Fruit fly (Drosophila melanogaster) whole organism, pupa: ENCODE results near the gene Nos.

Source experiments
- CG10348 ChIP-seq: fragments of 200-800 bp; sonication (Bioruptor generic); IDR thresholded peaks from 2 replicates; pipeline ENCODE4 v1.3.6; 2022; ENCODE audit warnings: missing biosample characterization, missing genetic modification characterization
- CG12605 ChIP-seq: fragments of 200-800 bp; sonication (Bioruptor generic); IDR thresholded peaks from 2 replicates; pipeline ENCODE4 v1.3.6; 2022; ENCODE audit warnings: missing biosample characterization, missing genetic modification characterization
- CG13204 ChIP-seq: fragments of 200-800 bp; sonication (Bioruptor generic); optimal IDR thresholded peaks from 2 replicates; lab custom pipeline; 2018; ENCODE audit warnings: missing biosample characterization, mild to moderate bottlenecking, missing genetic modification characterization, moderate library complexity
- CG14655 ChIP-seq: fragments of 200-800 bp; sonication (Bioruptor generic); optimal IDR thresholded peaks from 3 replicates; lab custom pipeline; 2017; ENCODE audit warnings: mild to moderate bottlenecking, missing biosample characterization, missing genetic modification reagents, missing genetic modification characterization
- CG15710 ChIP-seq: fragments of 200-800 bp; sonication (Bioruptor generic); optimal IDR thresholded peaks from 2 replicates; lab custom pipeline; 2018; ENCODE audit warnings: missing biosample characterization, mild to moderate bottlenecking, missing genetic modification characterization, moderate library complexity
- CG17806 ChIP-seq: fragments of 200-800 bp; sonication (Bioruptor generic); optimal IDR thresholded peaks from 2 replicates; lab custom pipeline; 2018; ENCODE audit warnings: missing biosample characterization, mild to moderate bottlenecking, missing genetic modification characterization, moderate library complexity
- CG32121 ChIP-seq: fragments of 200-800 bp; sonication (Bioruptor generic); IDR thresholded peaks from 2 replicates; pipeline ENCODE4 v1.3.6; 2022; ENCODE audit warnings: missing biosample characterization, missing genetic modification characterization
- CG34367 ChIP-seq: fragments of 200-800 bp; sonication (Bioruptor generic); optimal IDR thresholded peaks from 2 replicates; lab custom pipeline; 2018; ENCODE audit warnings: missing biosample characterization, mild to moderate bottlenecking, missing genetic modification characterization
- CG4496 ChIP-seq: fragments of 200-800 bp; sonication (Bioruptor generic); IDR thresholded peaks from 3 replicates; pipeline ENCODE4 v1.3.6; 2022; ENCODE audit warnings: missing biosample characterization, missing genetic modification characterization
- CG8159 ChIP-seq: fragments of 200-800 bp; sonication (Bioruptor generic); optimal IDR thresholded peaks from 3 replicates; lab custom pipeline; 2018; ENCODE audit warnings: missing biosample characterization, mild to moderate bottlenecking, missing genetic modification characterization, moderate library complexity
- CG8301 ChIP-seq: fragments of 200-800 bp; sonication (Bioruptor generic); optimal IDR thresholded peaks from 2 replicates; lab custom pipeline; 2018; ENCODE audit warnings: missing biosample characterization, mild to moderate bottlenecking, missing genetic modification characterization
- CG9948 ChIP-seq: fragments of 200-800 bp; sonication (Bioruptor generic); optimal IDR thresholded peaks from 2 replicates; lab custom pipeline; 2018; ENCODE audit warnings: missing biosample characterization, mild to moderate bottlenecking, missing genetic modification characterization, moderate library complexity
- D1 ChIP-seq: fragments of 200-800 bp; sonication (Bioruptor generic); optimal IDR thresholded peaks from 2 replicates; lab custom pipeline; 2018; ENCODE audit warnings: missing biosample characterization, mild to moderate bottlenecking, missing genetic modification characterization, moderate library complexity
- EcR ChIP-seq: fragments of 200-800 bp; sonication (Bioruptor generic); optimal IDR thresholded peaks from 3 replicates; lab custom pipeline; 2019; ENCODE audit warnings: missing biosample characterization, missing genetic modification characterization, mild to moderate bottlenecking, moderate library complexity, missing genetic modification reagents
- Ets98B ChIP-seq: fragments of 200-800 bp; sonication (Bioruptor generic); IDR thresholded peaks from 2 replicates; pipeline ENCODE4 v1.3.6; 2022; ENCODE audit warnings: missing biosample characterization, missing genetic modification characterization
- Pif1A ChIP-seq: fragments of 200-800 bp; sonication (Bioruptor generic); optimal IDR thresholded peaks from 3 replicates; lab custom pipeline; 2016; ENCODE audit warnings: missing biosample characterization, missing genetic modification characterization
- Pif1B ChIP-seq: fragments of 200-800 bp; sonication (Bioruptor generic); optimal IDR thresholded peaks from 3 replicates; lab custom pipeline; 2016; ENCODE audit warnings: missing biosample characterization, missing genetic modification characterization
- Snoo ChIP-seq: fragments of 200-800 bp; sonication (Bioruptor generic); optimal IDR thresholded peaks from 3 replicates; lab custom pipeline; 2017; ENCODE audit warnings: missing biosample characterization, mild to moderate bottlenecking, missing genetic modification characterization, inconsistent platforms
- fd96Ca ChIP-seq: fragments of 200-800 bp; sonication (Bioruptor generic); IDR thresholded peaks from 3 replicates; pipeline ENCODE4 v1.3.6; 2022; ENCODE audit warnings: missing biosample characterization, missing genetic modification characterization
- gl ChIP-seq: fragments of 200-800 bp; sonication (Bioruptor generic); optimal IDR thresholded peaks from 2 replicates; lab custom pipeline; 2018; ENCODE audit warnings: missing biosample characterization, mild to moderate bottlenecking, missing genetic modification characterization
- rn ChIP-seq: fragments of 200-800 bp; sonication (Bioruptor generic); IDR thresholded peaks from 2 replicates; pipeline ENCODE4 v1.3.6; 2022; ENCODE audit warnings: missing biosample characterization, missing genetic modification characterization

Gene Nos

DNA sequence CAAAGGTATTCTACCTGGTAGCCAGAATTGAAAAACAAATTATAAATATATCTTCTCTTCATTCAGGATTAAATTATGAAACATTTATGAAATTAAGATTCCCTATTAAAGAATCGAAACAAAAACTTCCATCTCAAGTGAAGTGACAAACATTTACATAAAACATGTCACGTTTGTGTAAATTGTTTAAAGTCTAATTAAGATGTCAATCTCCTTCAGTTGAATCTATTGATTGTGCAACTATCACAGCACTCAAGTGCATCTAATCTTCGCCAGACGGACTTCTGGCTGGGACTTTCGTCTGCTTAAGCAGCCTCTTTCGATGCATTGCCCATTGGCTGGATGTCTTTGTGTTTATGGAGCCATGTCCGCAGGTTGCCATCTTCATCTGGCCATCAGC, 45.2 kb downstream of the Nos start:
- TF ChIP-seq CG34367 (tag; lab: Kevin White, UChicago) = no peak
- peak; percentile 46 for TF ChIP-seq CG9948 (tag; lab: Kevin White, UChicago)
- TF ChIP-seq CG14655 (GFP tag; lab: Kevin White, UChicago) = peak; percentile 53

DNA sequence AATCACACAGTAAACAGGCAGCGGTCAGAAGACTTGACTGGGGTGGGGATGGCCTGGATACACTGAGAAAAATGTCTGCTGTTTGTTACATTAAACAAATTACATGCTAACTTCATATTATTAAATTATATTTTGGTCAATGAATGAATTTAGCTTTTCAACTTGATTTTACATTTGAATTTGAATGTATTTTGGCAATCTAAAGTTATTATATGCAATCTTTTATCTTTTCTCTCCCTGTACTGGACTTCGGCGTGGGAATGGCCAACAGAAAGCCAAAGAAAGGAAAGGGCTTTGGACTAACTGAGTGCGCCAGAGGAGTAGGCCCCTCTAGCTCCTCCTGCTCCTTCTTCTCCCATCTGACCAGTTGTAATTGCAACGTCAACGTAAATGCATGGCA, 46.0 kb downstream of the Nos start:
- TF ChIP-seq CG4496 (GFP tag; lab: Robert Waterston, UW) (no peak; the same call in 2 of the 3 replicates), rn (GFP tag; lab: Robert Waterston, UW) (no peak), fd96Ca (GFP tag; lab: Robert Waterston, UW) (peak; percentile 57; the same call in 1 of the 3 replicates), CG34367 (tag; lab: Kevin White, UChicago) (peak; percentile 18), CG10348 (GFP tag; lab: Robert Waterston, UW) (no peak), CG9948 (tag; lab: Kevin White, UChicago) (peak; percentile 58), CG8301 (tag; lab: Kevin White, UChicago) (peak; percentile 38), CG14655 (GFP tag; lab: Kevin White, UChicago) (peak; percentile 66), CG17806 (tag; lab: Kevin White, UChicago) (peak; percentile 66), CG8159 (tag; lab: Kevin White, UChicago) (peak; percentile 44), CG12605 (GFP tag; lab: Robert Waterston, UW) (no peak; the same call in 1 of the 2 replicates), CG15710 (peak; percentile 49), gl (peak; percentile 29), Ets98B (GFP tag; lab: Robert Waterston, UW) (no peak), Snoo (tag; lab: Kevin White, UChicago) (peak; percentile 76), Pif1A (GFP tag; lab: Kevin White, UChicago) (peak; percentile 71), Pif1B (peak; percentile 57), EcR (GFP tag; lab: Kevin White, UChicago) (peak; percentile 11), CG32121 (GFP tag; lab: Robert Waterston, UW) (no peak)

DNA sequence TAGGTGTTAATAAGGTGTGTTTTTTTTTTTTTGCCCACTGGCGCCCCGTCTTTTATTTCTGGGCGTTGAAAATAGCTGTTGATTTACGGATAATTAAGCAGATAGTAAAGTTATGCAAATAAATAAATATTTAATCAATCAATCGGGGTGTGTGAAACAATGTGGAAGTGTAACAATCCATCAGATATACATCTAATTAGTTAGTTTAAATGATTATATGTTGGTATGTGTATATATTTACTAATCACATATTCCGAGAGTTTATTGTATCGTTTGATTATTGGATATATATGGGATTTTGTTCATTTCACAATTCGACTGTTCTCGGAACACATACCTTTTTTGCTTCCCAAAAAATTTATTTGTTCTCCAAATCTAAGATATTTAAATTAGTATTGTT, 47.4 kb downstream of the Nos start, which contains the start of gene CG31870:
TSS of gene CG31870 (plus strand) at position 301 of the 400 bp plus-strand sequence.
- TF ChIP-seq CG14655 (GFP tag; lab: Kevin White, UChicago) = no peak
- TF ChIP-seq CG17806 (tag; lab: Kevin White, UChicago) = no peak
- no peak for TF ChIP-seq EcR (GFP tag; lab: Kevin White, UChicago)
- no peak for TF ChIP-seq rn (GFP tag; lab: Robert Waterston, UW)
- TF ChIP-seq D1 (tag; lab: Kevin White, UChicago) = no peak
- TF ChIP-seq CG12605 (GFP tag; lab: Robert Waterston, UW) = no peak
- no peak for TF ChIP-seq CG8159 (tag; lab: Kevin White, UChicago)
- TF ChIP-seq, all 21 proteins: peak for 0

dm6 chr2L:10781252-10781651, 56.1 kb downstream of the Nos start:
- TF ChIP-seq CG9948 (tag; lab: Kevin White, UChicago) (no peak), Pif1B (no peak), CG4496 (GFP tag; lab: Robert Waterston, UW) (no peak), CG13204 (no peak), Snoo (tag; lab: Kevin White, UChicago) (no peak), CG17806 (tag; lab: Kevin White, UChicago) (no peak), rn (GFP tag; lab: Robert Waterston, UW) (no peak), CG12605 (GFP tag; lab: Robert Waterston, UW) (no peak), fd96Ca (GFP tag; lab: Robert Waterston, UW) (no peak), Pif1A (GFP tag; lab: Kevin White, UChicago) (no peak), Ets98B (GFP tag; lab: Robert Waterston, UW) (no peak), CG34367 (tag; lab: Kevin White, UChicago) (no peak), CG10348 (GFP tag; lab: Robert Waterston, UW) (no peak), gl (no peak), CG8301 (tag; lab: Kevin White, UChicago) (no peak), D1 (tag; lab: Kevin White, UChicago) (no peak), CG32121 (GFP tag; lab: Robert Waterston, UW) (no peak), EcR (GFP tag; lab: Kevin White, UChicago) (no peak), CG8159 (tag; lab: Kevin White, UChicago) (no peak)
- TF ChIP-seq, all 21 proteins: peak for 0

- TF ChIP-seq CG4496 (GFP tag; lab: Robert Waterston, UW) (peak; percentile 33; the same call in 1 of the 3 replicates), CG12605 (GFP tag; lab: Robert Waterston, UW) (peak; percentile 42; the same call in 1 of the 2 replicates), CG17806 (tag; lab: Kevin White, UChicago) (no peak)
These were observed 63.3 kb downstream of the Nos start for dm6 chr2L:10774041-10774440.

DNA sequence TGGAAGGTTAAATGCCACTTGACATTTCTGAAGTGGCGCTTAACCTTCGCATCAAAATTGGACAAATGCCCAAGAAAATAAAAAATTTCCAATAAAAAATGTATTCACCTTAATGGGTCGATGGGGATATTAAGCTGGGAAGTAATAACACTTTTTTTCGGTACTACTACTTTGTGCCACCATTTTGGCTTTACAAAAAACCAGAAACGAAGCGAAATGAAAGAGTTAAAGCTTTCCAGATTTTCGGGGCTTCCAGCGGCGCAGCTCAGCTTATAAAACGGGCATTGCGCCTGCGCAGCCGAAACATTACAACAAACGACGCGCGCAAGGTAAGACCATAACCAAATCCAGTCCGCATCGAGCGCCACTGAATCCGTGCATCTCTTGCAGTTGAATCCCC, 66.7 kb downstream of the Nos start, which contains the start of gene CG17127:
TSS of gene CG17127 (plus strand) at position 301 of the 400 bp plus-strand sequence.
- no peak for TF ChIP-seq rn (GFP tag; lab: Robert Waterston, UW)
- TF ChIP-seq CG32121 (GFP tag; lab: Robert Waterston, UW) = no peak
- no peak; the same call in 1 of the 2 replicates for TF ChIP-seq Ets98B (GFP tag; lab: Robert Waterston, UW)
- TF ChIP-seq Pif1A (GFP tag; lab: Kevin White, UChicago) = no peak
- no peak for TF ChIP-seq EcR (GFP tag; lab: Kevin White, UChicago)
- TF ChIP-seq CG17806 (tag; lab: Kevin White, UChicago) = no peak
- TF ChIP-seq D1 (tag; lab: Kevin White, UChicago) = no peak
- TF ChIP-seq CG8301 (tag; lab: Kevin White, UChicago) = no peak
- TF ChIP-seq Pif1B = no peak
- no peak for TF ChIP-seq CG34367 (tag; lab: Kevin White, UChicago)
- TF ChIP-seq fd96Ca (GFP tag; lab: Robert Waterston, UW) = no peak; the same call in 2 of the 3 replicates
- TF ChIP-seq CG14655 (GFP tag; lab: Kevin White, UChicago) = no peak
- TF ChIP-seq CG4496 (GFP tag; lab: Robert Waterston, UW) = no peak
- TF ChIP-seq CG13204 = no peak
- no peak for TF ChIP-seq CG9948 (tag; lab: Kevin White, UChicago)
- no peak for TF ChIP-seq gl
- no peak for TF ChIP-seq CG15710
